Fruit fly (Drosophila melanogaster) whole organism, embryonic: ENCODE measurements around the gene D1.

Source experiments
- Atf3 ChIP-seq: fragments of 200-800 bp; sonication (Bioruptor generic); optimal IDR thresholded peaks from 3 replicates; lab custom pipeline; 2016; ENCODE audit warnings: missing biosample characterization, missing genetic modification characterization
- Atf6 ChIP-seq: fragments of 200-800 bp; sonication (Bioruptor generic); IDR thresholded peaks from 2 replicates; pipeline ENCODE4 v1.3.6; 2022; ENCODE audit warnings: missing biosample characterization, missing genetic modification characterization
- B-H1 ChIP-seq: fragments of 200-800 bp; sonication (Bioruptor generic); IDR thresholded peaks from 3 replicates; pipeline ENCODE4 v1.3.6; 2022; ENCODE audit warnings: missing biosample characterization, missing genetic modification characterization
- Bteb2 ChIP-seq: fragments of 200-800 bp; sonication (Bioruptor generic); optimal IDR thresholded peaks from 2 replicates; lab custom pipeline; 2016; ENCODE audit warnings: missing biosample characterization, missing genetic modification characterization
- CG11398 ChIP-seq: fragments of 200-800 bp; sonication (Bioruptor generic); optimal IDR thresholded peaks from 2 replicates; lab custom pipeline; 2016; ENCODE audit warnings: missing biosample characterization, missing genetic modification characterization
- CG14050 ChIP-seq: fragments of 200-800 bp; sonication (Bioruptor generic); IDR thresholded peaks from 3 replicates; pipeline ENCODE4 v1.3.6; 2022; ENCODE audit warnings: missing biosample characterization, missing genetic modification characterization
- CG14667 ChIP-seq: fragments of 200-800 bp; sonication (Bioruptor generic); IDR thresholded peaks from 2 replicates; pipeline ENCODE4 v1.3.6; 2022; ENCODE audit warnings: missing biosample characterization, missing genetic modification characterization
- CG17612 ChIP-seq: fragments of 200-800 bp; sonication (Bioruptor generic); IDR thresholded peaks from 2 replicates; pipeline ENCODE4 v1.3.6; 2022; ENCODE audit warnings: missing biosample characterization, missing genetic modification characterization
- CG1832 ChIP-seq: fragments of 200-800 bp; sonication (Bioruptor generic); optimal IDR thresholded peaks from 2 replicates; lab custom pipeline; 2017; ENCODE audit warnings: missing biosample characterization, mild to moderate bottlenecking, missing genetic modification characterization, inconsistent platforms
- CG2199 ChIP-seq: fragments of 200-800 bp; sonication (Bioruptor generic); IDR thresholded peaks from 3 replicates; pipeline ENCODE4 v1.3.6; 2022; ENCODE audit warnings: missing biosample characterization, missing genetic modification characterization
- CG30403 ChIP-seq: fragments of 200-800 bp; sonication (Bioruptor generic); optimal IDR thresholded peaks from 3 replicates; lab custom pipeline; 2016; ENCODE audit warnings: missing biosample characterization, missing genetic modification characterization
- CG32532 ChIP-seq: fragments of 200-800 bp; sonication (Bioruptor generic); IDR thresholded peaks from 2 replicates; pipeline ENCODE4 v1.3.6; 2022; ENCODE audit warnings: missing biosample characterization, missing genetic modification characterization
- CG3995 ChIP-seq: fragments of 200-800 bp; sonication (Bioruptor generic); optimal IDR thresholded peaks from 3 replicates; lab custom pipeline; 2016; ENCODE audit warnings: missing biosample characterization, missing genetic modification characterization
- CG42726 ChIP-seq: fragments of 200-800 bp; sonication (Bioruptor generic); IDR thresholded peaks from 2 replicates; pipeline ENCODE4 v1.3.6; 2022; ENCODE audit warnings: missing biosample characterization, missing genetic modification characterization; ENCODE audit not compliant: partially characterized antibody
- CG43689 ChIP-seq: fragments of 200-800 bp; sonication (Bioruptor generic); IDR thresholded peaks from 2 replicates; pipeline ENCODE4 v1.3.6; 2022; ENCODE audit warnings: missing biosample characterization, missing genetic modification characterization
- CG4820 ChIP-seq: fragments of 200-800 bp; sonication (Bioruptor generic); optimal IDR thresholded peaks from 3 replicates; lab custom pipeline; 2016; ENCODE audit warnings: missing biosample characterization, missing genetic modification characterization
- CG4854 ChIP-seq: fragments of 200-800 bp; sonication (Bioruptor generic); optimal IDR thresholded peaks from 2 replicates; lab custom pipeline; 2016; ENCODE audit warnings: missing biosample characterization, missing genetic modification characterization, inconsistent platforms
- CG5245 ChIP-seq: fragments of 200-800 bp; sonication (Bioruptor generic); optimal IDR thresholded peaks from 3 replicates; lab custom pipeline; 2016; ENCODE audit warnings: missing biosample characterization, missing genetic modification characterization
- CG6813 ChIP-seq: fragments of 200-800 bp; sonication (Bioruptor generic); optimal IDR thresholded peaks from 2 replicates; lab custom pipeline; 2017; ENCODE audit warnings: missing biosample characterization, missing genetic modification characterization, mild to moderate bottlenecking, moderate library complexity, missing genetic modification reagents
- CG7271 ChIP-seq: fragments of 200-800 bp; sonication (Bioruptor generic); optimal IDR thresholded peaks from 2 replicates; lab custom pipeline; 2018; ENCODE audit warnings: missing biosample characterization, mild to moderate bottlenecking, missing genetic modification characterization, moderate library complexity
- CG8478 ChIP-seq: fragments of >200 bp; optimal IDR thresholded peaks from 2 replicates; lab custom pipeline; 2018
- CG9437 ChIP-seq: fragments of 200-800 bp; sonication (Bioruptor generic); optimal IDR thresholded peaks from 2 replicates; lab custom pipeline; 2018; ENCODE audit warnings: missing biosample characterization, mild to moderate bottlenecking, missing genetic modification characterization
- CG9727 ChIP-seq: fragments of 200-800 bp; sonication (Bioruptor generic); optimal IDR thresholded peaks from 3 replicates; lab custom pipeline; 2017; ENCODE audit warnings: missing biosample characterization, mild to moderate bottlenecking, missing genetic modification characterization
- Fer3 ChIP-seq: fragments of 200-800 bp; sonication (Bioruptor generic); optimal IDR thresholded peaks from 2 replicates; lab custom pipeline; 2018; ENCODE audit warnings: missing biosample characterization, mild to moderate bottlenecking, missing genetic modification characterization, moderate library complexity
- Gug ChIP-seq: fragments of 200-800 bp; sonication (Bioruptor generic); IDR thresholded peaks from 4 replicates; pipeline ENCODE4 v1.3.6; 2022; ENCODE audit warnings: missing biosample characterization, missing genetic modification characterization
- Hmr ChIP-seq: fragments of 200-800 bp; sonication (Bioruptor generic); optimal IDR thresholded peaks from 3 replicates; lab custom pipeline; 2017; ENCODE audit warnings: mild to moderate bottlenecking, missing biosample characterization, missing genetic modification reagents, missing genetic modification characterization
- Med ChIP-seq: fragments of 200-800 bp; sonication (Bioruptor generic); peaks from one replicate; lab custom pipeline; 2016; ENCODE audit warnings: missing biosample characterization, missing genetic modification characterization, mild to moderate bottlenecking, inconsistent platforms, moderate library complexity
- Myb ChIP-seq: fragments of 200-800 bp; sonication (Bioruptor generic); optimal IDR thresholded peaks from 2 replicates; lab custom pipeline; 2016; ENCODE audit warnings: missing biosample characterization, missing genetic modification characterization
- Nf-YC ChIP-seq: fragments of 200-800 bp; optimal IDR thresholded peaks from 3 replicates; lab custom pipeline; 2019; ENCODE audit warnings: missing biosample characterization, mild to moderate bottlenecking, missing genetic modification characterization, moderate library complexity
- Poxn ChIP-seq: fragments of 200-800 bp; sonication (Bioruptor generic); IDR thresholded peaks from 2 replicates; pipeline ENCODE4 v1.3.6; 2022; ENCODE audit warnings: missing biosample characterization, missing genetic modification characterization
- Sry-δ ChIP-seq: fragments of 200-800 bp; sonication (Bioruptor generic); optimal IDR thresholded peaks from 2 replicates; lab custom pipeline; 2016; ENCODE audit warnings: missing biosample characterization, missing genetic modification characterization
- ab ChIP-seq: fragments of 200-800 bp; sonication (Bioruptor generic); optimal IDR thresholded peaks from 2 replicates; lab custom pipeline; 2016; ENCODE audit warnings: missing biosample characterization, missing genetic modification characterization
- ara ChIP-seq: fragments of 200-800 bp; sonication (Bioruptor generic); IDR thresholded peaks from 2 replicates; pipeline ENCODE4 v1.3.6; 2022; ENCODE audit warnings: missing biosample characterization, missing genetic modification characterization
- bowl ChIP-seq: fragments of 200-800 bp; sonication (Bioruptor generic); IDR thresholded peaks from 2 replicates; pipeline ENCODE4 v1.3.6; 2022; ENCODE audit warnings: missing biosample characterization, missing genetic modification characterization
- dysf ChIP-seq: fragments of 200-800 bp; sonication (Bioruptor generic); IDR thresholded peaks from 3 replicates; pipeline ENCODE4 v1.3.6; 2022; ENCODE audit warnings: missing biosample characterization, missing genetic modification characterization
- exex ChIP-seq: fragments of 200-800 bp; sonication (Bioruptor generic); optimal IDR thresholded peaks from 4 replicates; lab custom pipeline; 2018; ENCODE audit warnings: missing biosample characterization, mild to moderate bottlenecking, missing genetic modification characterization, moderate library complexity
- fd96Cb ChIP-seq: fragments of 200-800 bp; sonication (Bioruptor generic); optimal IDR thresholded peaks from 2 replicates; lab custom pipeline; 2018; ENCODE audit warnings: missing biosample characterization, mild to moderate bottlenecking, missing genetic modification characterization, moderate library complexity
- ham ChIP-seq: fragments of 200-800 bp; sonication (Bioruptor generic); IDR thresholded peaks from 2 replicates; pipeline ENCODE4 v1.3.6; 2022; ENCODE audit warnings: missing biosample characterization, missing genetic modification characterization
- ind ChIP-seq: fragments of 200-800 bp; sonication (Bioruptor generic); optimal IDR thresholded peaks from 3 replicates; lab custom pipeline; 2016; ENCODE audit warnings: missing biosample characterization, missing genetic modification characterization
- jumu ChIP-seq: fragments of 200-800 bp; sonication (Bioruptor generic); optimal IDR thresholded peaks from 3 replicates; lab custom pipeline; 2016; ENCODE audit warnings: missing biosample characterization, missing genetic modification characterization
- lola ChIP-seq, 3 experiments: fragments of >200 bp in 2 of 3; fragments of 200-800 bp in 1 of 3; sonication (Bioruptor generic) in 1 of 3; optimal IDR thresholded peaks; 2 replicates each; lab custom pipeline; 2017 to 2019; ENCODE audit warnings: missing biosample characterization in 3 of 3, missing genetic modification characterization in 3 of 3, mild to moderate bottlenecking in 1 of 3, moderate library complexity in 1 of 3
- otp ChIP-seq: fragments of 200-800 bp; sonication (Bioruptor generic); IDR thresholded peaks from 3 replicates; pipeline ENCODE4, ENCODE4 v1.3.6; 2022; ENCODE audit warnings: missing biosample characterization, missing genetic modification characterization
- prd ChIP-seq, 3 experiments: fragments of >200 bp in 2 of 3; fragments of 200-800 bp in 1 of 3; sonication (Bioruptor generic) in 1 of 3; optimal IDR thresholded peaks in 2 of 3; IDR thresholded peaks in 1 of 3; 2 replicates in 2 of 3; 3 replicates in 1 of 3; pipeline versions ENCODE4 v1.3.6 to Lab custom; 2017 to 2022; ENCODE audit warnings: missing biosample characterization in 1 of 3, missing genetic modification characterization in 1 of 3
- sc ChIP-seq, 3 experiments: fragments of >200 bp in 2 of 3; fragments of 200-800 bp in 1 of 3; sonication (Bioruptor generic) in 1 of 3; optimal IDR thresholded peaks; 2 replicates in 2 of 3; 3 replicates in 1 of 3; lab custom pipeline; 2017; ENCODE audit warnings: mild to moderate bottlenecking in 1 of 3, missing biosample characterization in 1 of 3, missing genetic modification characterization in 1 of 3, missing genetic modification reagents in 1 of 3
- sqz ChIP-seq: fragments of 200-800 bp; sonication (Bioruptor generic); optimal IDR thresholded peaks from 3 replicates; lab custom pipeline; 2018; ENCODE audit warnings: missing biosample characterization, mild to moderate bottlenecking, missing genetic modification characterization
- tap ChIP-seq: fragments of 200-800 bp; optimal IDR thresholded peaks from 3 replicates; lab custom pipeline; 2019; ENCODE audit warnings: missing biosample characterization, mild to moderate bottlenecking, missing genetic modification characterization, moderate library complexity
- tio ChIP-seq: fragments of 200-800 bp; sonication (Bioruptor generic); optimal IDR thresholded peaks from 2 replicates; lab custom pipeline; 2017; ENCODE audit warnings: missing biosample characterization, missing genetic modification characterization, inconsistent platforms
- trem ChIP-seq: fragments of 200-800 bp; optimal IDR thresholded peaks from 3 replicates; lab custom pipeline; 2019; ENCODE audit warnings: missing biosample characterization, mild to moderate bottlenecking, missing genetic modification characterization, moderate library complexity
- z ChIP-seq: fragments of 200-800 bp; sonication (Bioruptor generic); IDR thresholded peaks from 3 replicates; pipeline ENCODE4 v1.3.6; 2022; ENCODE audit warnings: missing biosample characterization, missing genetic modification characterization

Gene D1

DNA sequence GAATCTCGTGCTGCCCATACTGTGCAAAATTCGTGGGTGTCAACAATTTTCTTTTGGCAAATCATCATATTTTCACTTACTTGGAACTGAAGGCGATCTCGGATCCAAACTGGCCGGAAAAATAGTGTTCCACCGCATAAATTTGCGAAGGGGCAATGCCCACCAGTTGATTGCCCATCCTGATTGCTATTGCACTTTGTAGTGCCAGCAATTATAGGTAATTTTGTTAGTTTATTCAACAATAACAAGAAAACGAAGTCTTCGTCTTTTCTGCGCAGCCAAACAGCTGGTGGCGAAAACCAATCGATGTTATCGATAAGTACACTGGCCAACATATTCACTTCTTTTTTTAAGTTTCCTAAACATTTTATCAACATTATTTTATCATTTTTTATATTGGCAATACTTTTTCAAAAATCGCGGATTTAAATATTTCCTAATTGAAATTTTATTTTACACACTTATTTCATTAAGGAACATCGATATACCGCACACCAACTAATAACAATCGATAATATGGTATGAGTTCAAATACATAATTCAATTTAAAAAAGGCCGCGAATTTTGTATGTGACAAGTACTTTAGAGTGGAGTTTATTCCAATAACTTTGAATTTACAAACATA lies 5.2 kb upstream of the D1 start, which contains the start of gene Vps15 (continued):
- TF ChIP-seq tio (GFP tag; lab: Kevin White, UChicago) (no peak), CG14667 (GFP tag; lab: Robert Waterston, UW) (peak; percentile 46; the same call in 1 of the 2 replicates), ind (GFP tag; lab: Kevin White, UChicago) (peak; percentile 78), jumu (peak; percentile 33), z (GFP tag; lab: Robert Waterston, UW) (no peak), ara (GFP tag; lab: Robert Waterston, UW) (peak; percentile 45; the same call in 1 of the 2 replicates), Fer3 (tag; lab: Kevin White, UChicago) (peak; percentile 82), CG11398 (GFP tag; lab: Kevin White, UChicago) (peak; percentile 41), CG17612 (GFP tag; lab: Robert Waterston, UW) (no peak), CG6813 (GFP tag; lab: Kevin White, UChicago) (no peak), CG7271 (tag; lab: Kevin White, UChicago) (peak; percentile 71), CG30403 (peak; percentile 86), exex (tag; lab: Kevin White, UChicago) (peak; percentile 62), CG8478 (lab: Kevin White, UChicago) (no peak), bowl (GFP tag; lab: Robert Waterston, UW) (no peak), Hmr (GFP tag; lab: Kevin White, UChicago) (peak; percentile 73), sqz (GFP tag; lab: Kevin White, UChicago) (no peak), CG43689 (peak; percentile 32; the same call in 1 of the 2 replicates), CG9437 (peak; percentile 37), Nf-YC (tag; lab: Kevin White, UChicago) (peak; percentile 72), Sry-δ (peak; percentile 78), sc (optimal IDR thresholded peaks at IDR 0.05; lab: Kevin White, UChicago) (no peak), sc (GFP tag; optimal IDR thresholded peaks at IDR 0.05; lab: Kevin White, UChicago) (no peak), ham (no peak), tap (tag; lab: Kevin White, UChicago) (peak; percentile 65), CG1832 (GFP tag; lab: Kevin White, UChicago) (no peak), dysf (peak; percentile 72), CG3995 (GFP tag; lab: Kevin White, UChicago) (peak; percentile 48), B-H1 (GFP tag; lab: Robert Waterston, UW) (peak; percentile 43; the same call in 2 of the 3 replicates), Atf3 (GFP tag; lab: Kevin White, UChicago) (peak; percentile 5), prd (optimal IDR thresholded peaks at IDR 0.05; lab: Kevin White, UChicago) (no peak), prd (GFP tag; IDR thresholded peaks at IDR 0.05; lab: Robert Waterston, UW) (peak; percentile 72), Med (GFP tag; lab: Kevin White, UChicago) (peak; percentile 93), Gug (no peak), CG9727 (GFP tag; lab: Kevin White, UChicago) (peak; percentile 72), Myb (GFP tag; lab: Kevin White, UChicago) (peak; percentile 18), lola (GFP tag; optimal IDR thresholded peaks at IDR 0.05; lab: Kevin White, UChicago) (peak in 1 of 3 experiments; percentile 77), CG4820 (peak; percentile 69), otp (no peak; the same call in 2 of the 3 replicates), Atf6 (peak; percentile 72), CG4854 (GFP tag; lab: Kevin White, UChicago) (peak; percentile 62), CG42726 (GFP tag; lab: Robert Waterston, UW) (no peak), Bteb2 (GFP tag; lab: Kevin White, UChicago) (peak; percentile 68), trem (tag; lab: Kevin White, UChicago) (peak; percentile 92), ab (GFP tag; lab: Kevin White, UChicago) (no peak), CG2199 (GFP tag; lab: Robert Waterston, UW) (0 out of 3 replicates have a peak, but pooled peaks have one; percentile 12), CG32532 (peak; percentile 80), fd96Cb (tag; lab: Kevin White, UChicago) (peak; percentile 71), CG14050 (GFP tag; lab: Robert Waterston, UW) (peak; percentile 49; the same call in 2 of the 3 replicates), Poxn (GFP tag; lab: Robert Waterston, UW) (no peak), CG5245 (GFP tag; lab: Kevin White, UChicago) (peak; percentile 54)
